Fruit fly (Drosophila melanogaster) whole organism, adult: ENCODE measurements around the gene mew.

Experiments used
- CG11617 ChIP-seq: fragments of 200-800 bp; sonication (Bioruptor generic); optimal IDR thresholded peaks from 2 replicates; lab custom pipeline; 2017; ENCODE audit warnings: mild to moderate bottlenecking, missing biosample characterization, missing genetic modification reagents, missing genetic modification characterization
- CG33017 ChIP-seq: fragments of 200-800 bp; sonication (Bioruptor generic); optimal IDR thresholded peaks from 2 replicates; lab custom pipeline; 2018; ENCODE audit warnings: missing biosample characterization, mild to moderate bottlenecking, missing genetic modification characterization, moderate library complexity
- CG7045 ChIP-seq: fragments of 200-800 bp; sonication (Bioruptor generic); optimal IDR thresholded peaks from 2 replicates; lab custom pipeline; 2017; ENCODE audit warnings: missing biosample characterization, mild to moderate bottlenecking, missing genetic modification characterization
- CG7101 ChIP-seq: fragments of 200-800 bp; sonication (Bioruptor generic); optimal IDR thresholded peaks from 2 replicates; lab custom pipeline; 2018; ENCODE audit warnings: missing biosample characterization, mild to moderate bottlenecking, missing genetic modification characterization, moderate library complexity
- Clk ChIP-seq: fragments of 200-800 bp; sonication (Bioruptor generic); optimal IDR thresholded peaks from 2 replicates; lab custom pipeline; 2017; ENCODE audit warnings: missing biosample characterization, missing genetic modification characterization
- Crg-1 ChIP-seq: fragments of 200-800 bp; sonication (Bioruptor generic); optimal IDR thresholded peaks from 2 replicates; lab custom pipeline; 2016; ENCODE audit warnings: missing biosample characterization, missing genetic modification characterization
- Hr96 ChIP-seq: fragments of 200-800 bp; sonication (Bioruptor generic); optimal IDR thresholded peaks from 2 replicates; lab custom pipeline; 2016; ENCODE audit warnings: missing biosample characterization, missing genetic modification characterization
- Mnt ChIP-seq: fragments of 200-800 bp; sonication (Bioruptor generic); optimal IDR thresholded peaks from 2 replicates; lab custom pipeline; 2016; ENCODE audit warnings: missing biosample characterization, mild to moderate bottlenecking, missing genetic modification characterization
- cnc ChIP-seq, 2 experiments: fragments of >200 bp; optimal IDR thresholded peaks; 2 replicates each; lab custom pipeline; 2017
- kay ChIP-seq: fragments of 200-800 bp; sonication (Bioruptor generic); peaks from one replicate; lab custom pipeline; 2016; ENCODE audit warnings: missing biosample characterization, missing genetic modification characterization, borderline replicate concordance
- pad ChIP-seq: fragments of 200-800 bp; sonication (Bioruptor generic); optimal IDR thresholded peaks from 3 replicates; lab custom pipeline; 2017; ENCODE audit warnings: missing biosample characterization, missing genetic modification characterization, mild to moderate bottlenecking, moderate library complexity, missing genetic modification reagents
- tj ChIP-seq: fragments of 200-800 bp; sonication (Bioruptor generic); optimal IDR thresholded peaks from 3 replicates; lab custom pipeline; 2017; ENCODE audit warnings: missing biosample characterization, mild to moderate bottlenecking, missing genetic modification characterization, moderate library complexity
- toe ChIP-seq: fragments of 200-800 bp; sonication (Bioruptor generic); optimal IDR thresholded peaks from 2 replicates; lab custom pipeline; 2016; ENCODE audit warnings: missing biosample characterization, missing genetic modification characterization

DNA sequence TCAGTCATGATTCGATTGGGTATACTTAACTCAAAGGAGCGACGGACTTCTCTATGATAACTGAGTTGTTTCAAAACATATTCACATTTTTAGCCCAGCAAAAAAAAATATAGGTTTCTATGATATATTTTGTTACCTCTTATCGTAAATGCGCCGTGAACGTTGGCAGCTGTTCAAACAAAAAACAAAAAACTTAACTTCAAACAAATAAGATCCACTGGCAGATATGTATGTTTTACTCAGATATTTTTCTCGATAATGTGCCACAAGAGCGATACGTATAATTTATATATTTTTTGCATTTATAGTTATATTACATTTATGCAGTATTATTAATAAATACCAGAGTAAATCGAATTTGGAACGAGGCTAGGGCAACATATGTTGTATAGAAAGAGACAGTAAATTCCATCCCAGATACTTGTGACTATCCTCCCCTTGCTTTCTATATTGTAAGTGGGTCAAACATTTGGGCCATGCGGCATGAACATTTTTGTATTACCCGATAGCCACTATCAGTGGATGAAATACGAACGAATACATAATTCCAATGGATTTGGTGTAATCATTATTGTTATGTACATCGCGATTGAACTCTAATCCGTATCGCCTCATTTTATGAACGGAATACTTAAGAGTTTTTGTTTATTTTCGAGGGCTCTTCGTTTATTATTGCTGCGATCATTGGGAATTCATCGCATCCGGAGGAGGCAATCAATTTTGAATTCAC, 21.6 kb downstream of the mew start, which contains the start of gene CG32639:
- no peak for TF ChIP-seq CG7101 (tag; lab: Kevin White, UChicago)
- no peak for TF ChIP-seq CG33017 (tag; lab: Kevin White, UChicago)
- TF ChIP-seq Clk, result no peak
- TF ChIP-seq kay (GFP tag; lab: Kevin White, UChicago), result no peak
- no peak for TF ChIP-seq CG7045 (GFP tag; lab: Kevin White, UChicago)
- TF ChIP-seq Crg-1, result no peak
- no peak for TF ChIP-seq pad (GFP tag; lab: Kevin White, UChicago)
- no peak for TF ChIP-seq Mnt (GFP tag; lab: Kevin White, UChicago)
- TF ChIP-seq Hr96, result no peak
- TF ChIP-seq CG11617 (GFP tag; lab: Kevin White, UChicago), result no peak
- no peak for TF ChIP-seq cnc (optimal IDR thresholded peaks at IDR 0.05; lab: Kevin White, UChicago)
- TF ChIP-seq toe (GFP tag; lab: Kevin White, UChicago), result no peak
- no peak for TF ChIP-seq tj (GFP tag; lab: Kevin White, UChicago)
